Worm (Caenorhabditis elegans) whole organism, L2 larva: ENCODE results near the gene C46E10.8.

Experiments
- ZK546.5 ChIP-seq: sonication (generic microtip); optimal IDR thresholded peaks from 2 replicates; lab custom pipeline; 2017; ENCODE audit warnings: missing biosample characterization, missing genetic modification characterization
- aly-2 ChIP-seq: fragments of 150-350 bp; optimal IDR thresholded peaks from 2 replicates; lab custom pipeline; 2014; ENCODE audit warnings: missing biosample characterization, missing genetic modification characterization
- blmp-1 ChIP-seq: sonication (generic microtip); optimal IDR thresholded peaks from 2 replicates; lab custom pipeline; 2017; ENCODE audit warnings: missing genetic modification characterization, mild to moderate bottlenecking, missing compliant biosample characterization, antibody characterized with exemption, moderate library complexity; ENCODE audit not compliant: insufficient read depth
- dmd-4 ChIP-seq: sonication (generic microtip); optimal IDR thresholded peaks from 2 replicates; lab custom pipeline; 2017; ENCODE audit warnings: missing biosample characterization, missing genetic modification characterization
- egl-27 ChIP-seq: sonication (generic microtip); optimal IDR thresholded peaks from 3 replicates; lab custom pipeline; 2017; ENCODE audit warnings: missing biosample characterization, missing genetic modification reagents, missing genetic modification characterization
- elt-3 ChIP-seq: sonication (generic microtip); optimal IDR thresholded peaks from 2 replicates; lab custom pipeline; 2017; ENCODE audit warnings: missing biosample characterization, missing genetic modification characterization
- lin-39 ChIP-seq: fragments of 150-350 bp; optimal IDR thresholded peaks from 2 replicates; lab custom pipeline; 2014; ENCODE audit warnings: missing biosample characterization, missing genetic modification reagents, missing genetic modification characterization
- nhr-11 ChIP-seq: fragments of 150-350 bp; optimal IDR thresholded peaks from 2 replicates; lab custom pipeline; 2014; ENCODE audit warnings: missing biosample characterization, missing genetic modification characterization
- nhr-237 ChIP-seq: fragments of 150-350 bp; optimal IDR thresholded peaks from 2 replicates; lab custom pipeline; 2014; ENCODE audit warnings: missing biosample characterization, missing genetic modification characterization
- snpc-4 ChIP-seq: fragments of 150-350 bp; optimal IDR thresholded peaks from 2 replicates; lab custom pipeline; 2014; ENCODE audit warnings: missing biosample characterization, missing genetic modification characterization
- unc-39 ChIP-seq: fragments of 150-350 bp; optimal IDR thresholded peaks from 2 replicates; lab custom pipeline; 2014; ENCODE audit warnings: missing biosample characterization, missing genetic modification characterization
- ztf-11 ChIP-seq: sonication (generic microtip); optimal IDR thresholded peaks from 2 replicates; lab custom pipeline; 2017; ENCODE audit warnings: missing biosample characterization, missing genetic modification characterization

DNA sequence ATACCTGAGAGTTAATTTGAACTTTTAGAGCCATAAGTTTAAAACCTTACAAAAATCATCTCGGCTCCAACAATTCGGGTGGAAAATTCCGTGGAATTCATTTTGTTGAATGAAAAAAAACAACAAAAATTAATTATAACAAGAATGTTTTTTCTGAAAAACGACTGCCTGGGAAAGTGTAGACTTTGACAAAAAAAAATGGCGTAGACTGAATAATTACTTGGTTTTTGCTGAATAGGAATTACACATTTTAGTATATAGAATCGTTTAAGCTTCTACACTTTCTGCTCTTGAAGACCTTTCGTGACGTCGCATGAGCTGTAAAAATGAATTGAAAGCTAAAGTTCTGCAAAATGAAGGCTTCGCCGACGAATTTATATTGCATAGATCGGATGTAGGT lies 36.6 kb upstream of the C46E10.8 start, which contains the start of gene srx-112:
- TF ChIP-seq nhr-237 (tag; lab: Kevin White, UChicago): no peak
- no peak for TF ChIP-seq snpc-4
- no peak for TF ChIP-seq ZK546.5 (tag; lab: Kevin White, UChicago)
- no peak for TF ChIP-seq nhr-11 (tag; lab: Kevin White, UChicago)
- no peak for TF ChIP-seq unc-39 (tag; lab: Kevin White, UChicago)
- TF ChIP-seq dmd-4 (tag; lab: Kevin White, UChicago): no peak
- TF ChIP-seq elt-3 (tag; lab: Kevin White, UChicago): no peak
- TF ChIP-seq ztf-11: no peak
- TF ChIP-seq aly-2 (tag; lab: Kevin White, UChicago): no peak
- TF ChIP-seq lin-39 (tag; lab: Kevin White, UChicago): no peak
- no peak for TF ChIP-seq blmp-1
- TF ChIP-seq egl-27 (tag; lab: Kevin White, UChicago): no peak
